Worm (Caenorhabditis elegans) whole organism, L4 larva: ENCODE results near the gene adal-1.

Source experiments
- F37D6.2 ChIP-seq: sonication (generic microtip); optimal IDR thresholded peaks from 2 replicates; lab custom pipeline; 2016; ENCODE audit warnings: mild to moderate bottlenecking, missing genetic modification characterization, missing compliant biosample characterization
- F44E2.7 ChIP-seq: fragments of 200-800 bp; sonication (Bioruptor generic); IDR thresholded peaks from 2 replicates; pipeline ENCODE4 v2.1.2; 2022; ENCODE audit warnings: missing genetic modification characterization, missing compliant biosample characterization
- R02D3.7 ChIP-seq: fragments of 150-350 bp; sonication (generic microtip); optimal IDR thresholded peaks from 3 replicates; lab custom pipeline; 2014; ENCODE audit warnings: missing biosample characterization, missing genetic modification characterization
- T26A8.4 ChIP-seq: fragments of 200-800 bp; sonication (Bioruptor generic); IDR thresholded peaks from 2 replicates; pipeline ENCODE4 v1.3.6; 2022; ENCODE audit warnings: missing genetic modification characterization, missing compliant biosample characterization
- ZK546.5 ChIP-seq, 2 experiments: sonication (generic microtip); optimal IDR thresholded peaks; 2 replicates each; lab custom pipeline; 2017; ENCODE audit warnings: missing biosample characterization in 2 of 2, missing genetic modification characterization in 2 of 2
- ama-1 ChIP-seq: fragments of 150-350 bp; optimal IDR thresholded peaks from 2 replicates; lab custom pipeline; 2014; ENCODE audit warnings: inconsistent platforms, mixed read lengths
- daf-12 ChIP-seq: fragments of 150-350 bp; optimal IDR thresholded peaks from 2 replicates; lab custom pipeline; 2014; ENCODE audit warnings: missing biosample characterization, missing genetic modification reagents, missing genetic modification characterization
- daf-16 ChIP-seq, 3 experiments: sonication (generic microtip); optimal IDR thresholded peaks; 2 replicates each; lab custom pipeline; 2016 to 2017; ENCODE audit warnings: missing genetic modification characterization in 3 of 3, missing genetic modification reagents in 3 of 3, mild to moderate bottlenecking in 2 of 3, missing compliant biosample characterization in 2 of 3, missing biosample characterization in 1 of 3, moderate library complexity in 1 of 3
- dmd-6 ChIP-seq: fragments of 200-800 bp; sonication (Bioruptor generic); IDR thresholded peaks from 2 replicates; pipeline ENCODE4 v1.3.6; 2022; ENCODE audit warnings: missing genetic modification reagents, missing genetic modification characterization, missing compliant biosample characterization
- dpl-1 ChIP-seq: fragments of 150-350 bp; optimal IDR thresholded peaks from 2 replicates; lab custom pipeline; 2014; ENCODE audit warnings: missing biosample characterization, missing genetic modification reagents, missing genetic modification characterization
- dve-1 ChIP-seq: sonication (generic microtip); optimal IDR thresholded peaks from 2 replicates; lab custom pipeline; 2017; ENCODE audit warnings: antibody characterized with exemption, mild to moderate bottlenecking, missing genetic modification characterization, missing compliant biosample characterization; ENCODE audit not compliant: insufficient read depth
- egl-43 ChIP-seq: fragments of 200-800 bp; sonication (Bioruptor generic); IDR thresholded peaks from 2 replicates; pipeline ENCODE4 v1.3.6; 2022; ENCODE audit warnings: missing genetic modification reagents, missing genetic modification characterization, missing compliant biosample characterization
- fos-1 ChIP-seq: fragments of 150-350 bp; optimal IDR thresholded peaks from 2 replicates; lab custom pipeline; 2014; ENCODE audit warnings: missing biosample characterization, missing genetic modification characterization
- hlh-11 ChIP-seq: fragments of 200-800 bp; sonication (Bioruptor generic); optimal IDR thresholded peaks from 2 replicates; lab custom pipeline; 2018; ENCODE audit warnings: mild to moderate bottlenecking, missing genetic modification characterization, missing compliant biosample characterization
- hlh-30 ChIP-seq: sonication (generic microtip); optimal IDR thresholded peaks from 2 replicates; lab custom pipeline; 2017; ENCODE audit warnings: antibody characterized with exemption, mild to moderate bottlenecking, missing genetic modification characterization, missing compliant biosample characterization; ENCODE audit not compliant: insufficient read depth
- jun-1 ChIP-seq: fragments of 150-350 bp; optimal IDR thresholded peaks from 2 replicates; lab custom pipeline; 2014; ENCODE audit warnings: missing biosample characterization, missing genetic modification reagents, missing genetic modification characterization
- lin-1 ChIP-seq: fragments of 200-800 bp; sonication (Bioruptor generic); IDR thresholded peaks from 2 replicates; pipeline ENCODE4 v1.3.6; 2022; ENCODE audit warnings: missing genetic modification reagents, missing genetic modification characterization, missing compliant biosample characterization
- lin-39 ChIP-seq: fragments of 150-350 bp; optimal IDR thresholded peaks from 2 replicates; lab custom pipeline; 2014; ENCODE audit warnings: missing biosample characterization, missing genetic modification reagents, missing genetic modification characterization
- lir-3 ChIP-seq: sonication (generic microtip); optimal IDR thresholded peaks from 2 replicates; lab custom pipeline; 2016; ENCODE audit warnings: mild to moderate bottlenecking, missing genetic modification characterization, missing compliant biosample characterization
- madf-9 ChIP-seq: fragments of 200-800 bp; sonication (Bioruptor generic); conservative IDR thresholded peaks from 2 replicates; pipeline ENCODE4 v1.3.6; 2022; ENCODE audit warnings: missing genetic modification reagents, missing genetic modification characterization, missing compliant biosample characterization
- mdt-29 ChIP-seq: fragments of 200-800 bp; sonication (Bioruptor generic); IDR thresholded peaks from 2 replicates; pipeline ENCODE4 v1.3.6; 2022; ENCODE audit warnings: missing genetic modification reagents, missing genetic modification characterization, missing compliant biosample characterization
- nhr-11 ChIP-seq: fragments of 150-350 bp; optimal IDR thresholded peaks from 2 replicates; lab custom pipeline; 2014; ENCODE audit warnings: missing biosample characterization, missing genetic modification characterization
- nhr-25 ChIP-seq: sonication (generic microtip); optimal IDR thresholded peaks from 2 replicates; lab custom pipeline; 2017; ENCODE audit warnings: missing genetic modification characterization, mild to moderate bottlenecking, missing compliant biosample characterization, antibody characterized with exemption, moderate library complexity, borderline replicate concordance; ENCODE audit not compliant: insufficient read depth
- nhr-28 ChIP-seq: fragments of 150-350 bp; optimal IDR thresholded peaks from 2 replicates; lab custom pipeline; 2014; ENCODE audit warnings: missing biosample characterization, missing genetic modification characterization
- nhr-41 ChIP-seq: fragments of 200-800 bp; sonication (Bioruptor generic); IDR thresholded peaks from 2 replicates; pipeline ENCODE4 v1.3.6; 2022; ENCODE audit warnings: missing genetic modification reagents, missing genetic modification characterization, missing compliant biosample characterization
- nhr-48 ChIP-seq: sonication (generic microtip); optimal IDR thresholded peaks from 2 replicates; lab custom pipeline; 2016; ENCODE audit warnings: mild to moderate bottlenecking, missing genetic modification characterization, missing compliant biosample characterization
- nhr-76 ChIP-seq: fragments of 150-350 bp; optimal IDR thresholded peaks from 2 replicates; lab custom pipeline; 2014; ENCODE audit warnings: missing biosample characterization, missing genetic modification characterization
- php-3 ChIP-seq: fragments of 200-800 bp; sonication (Bioruptor generic); IDR thresholded peaks from 2 replicates; pipeline ENCODE4 v1.3.6; 2022; ENCODE audit warnings: missing genetic modification reagents, missing genetic modification characterization, missing compliant biosample characterization
- pqm-1 ChIP-seq: sonication (generic microtip); optimal IDR thresholded peaks from 2 replicates; lab custom pipeline; 2017; ENCODE audit warnings: missing biosample characterization, missing genetic modification characterization
- rbr-2 ChIP-seq: sonication (generic microtip); optimal IDR thresholded peaks from 2 replicates; lab custom pipeline; 2016; ENCODE audit warnings: missing genotype, missing genetic modification characterization, missing compliant biosample characterization
- snpc-4 ChIP-seq: fragments of 150-350 bp; optimal IDR thresholded peaks from 2 replicates; lab custom pipeline; 2014; ENCODE audit warnings: missing biosample characterization, missing genetic modification characterization
- unc-130 ChIP-seq: sonication (generic microtip); optimal IDR thresholded peaks from 2 replicates; lab custom pipeline; 2016; ENCODE audit warnings: missing genetic modification reagents, missing genetic modification characterization, missing compliant biosample characterization
- unc-62 ChIP-seq, 3 experiments: fragments of 150-350 bp in 1 of 3; sonication (generic microtip); optimal IDR thresholded peaks in 2 of 3; peaks in 1 of 3; 1 replicate in 1 of 3; 2 replicates in 2 of 3; lab custom pipeline; 2014 to 2017; ENCODE audit warnings: missing biosample characterization in 3 of 3, missing genetic modification characterization in 3 of 3, missing genetic modification reagents in 3 of 3, missing genotype in 1 of 3
- zag-1 ChIP-seq: fragments of 150-350 bp; optimal IDR thresholded peaks from 2 replicates; lab custom pipeline; 2014; ENCODE audit warnings: missing biosample characterization, missing genetic modification characterization
- zfp-3 ChIP-seq: fragments of 200-800 bp; sonication (Bioruptor generic); conservative IDR thresholded peaks from 2 replicates; pipeline ENCODE4 v1.3.6; 2022; ENCODE audit warnings: missing genetic modification reagents, missing genetic modification characterization, missing compliant biosample characterization
- zip-11 ChIP-seq: fragments of 200-800 bp; sonication (Bioruptor generic); IDR thresholded peaks from 2 replicates; pipeline ENCODE4 v1.3.6; 2022; ENCODE audit warnings: missing genetic modification characterization, missing compliant biosample characterization

The adal-1 gene

DNA sequence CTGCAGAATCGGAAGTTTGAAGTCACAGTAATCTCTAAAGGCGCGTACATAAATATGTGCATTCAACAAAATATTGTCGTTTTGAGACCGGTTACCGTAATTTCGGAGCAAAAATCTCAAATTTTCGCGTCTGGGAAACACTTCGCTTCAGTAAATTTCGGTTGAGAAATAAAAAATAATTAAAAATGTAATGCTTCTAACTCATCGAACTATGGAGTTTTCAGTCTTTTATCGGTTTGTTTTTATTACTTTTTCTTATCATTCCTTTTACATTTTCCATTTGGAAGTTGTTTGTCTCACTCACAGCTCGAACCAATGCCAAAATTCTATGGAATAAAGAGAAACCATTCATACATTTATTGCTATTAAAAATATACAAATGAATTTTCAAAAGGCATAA is 5.2 kb downstream of the adal-1 start (continued):
- TF ChIP-seq F37D6.2 (tag; lab: Kevin White, UChicago), result no peak
- TF ChIP-seq zag-1 (tag; lab: Kevin White, UChicago), result no peak

DNA sequence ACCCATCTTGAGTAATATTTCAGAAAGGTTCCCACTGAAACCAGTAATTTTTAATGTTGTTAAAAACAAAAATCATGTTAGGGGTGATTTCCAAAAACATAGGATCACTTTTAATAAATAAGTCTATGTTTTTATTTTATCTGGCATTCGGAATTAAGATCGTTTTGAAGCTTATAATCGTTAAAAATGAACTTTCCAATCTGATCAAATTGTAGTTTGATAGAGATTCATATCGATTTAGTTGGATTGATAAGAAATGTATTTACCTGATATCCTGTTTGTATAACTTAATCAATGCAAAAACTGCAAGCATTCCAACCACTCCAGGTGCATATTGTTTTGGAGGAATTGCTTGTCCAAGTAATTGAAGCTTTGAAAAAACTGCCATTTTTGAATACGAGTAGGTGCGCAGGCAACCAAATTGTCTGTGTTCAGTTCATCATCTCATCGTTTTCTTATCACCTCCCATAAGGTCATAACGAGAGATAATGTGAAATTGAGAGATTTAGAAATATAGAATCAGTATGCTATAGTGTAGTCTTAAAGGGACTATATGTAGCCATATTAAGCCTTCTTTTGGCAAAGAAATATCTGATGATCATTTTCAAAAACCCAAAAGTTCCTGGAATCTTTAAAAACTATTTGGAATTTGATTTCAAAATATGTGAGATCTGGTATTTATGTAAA is 6.0 kb downstream of the adal-1 start, which contains the start of gene pmp-2:
Gene pmp-2, minus strand, starts transcription at position 487 of the 687 bp plus-strand sequence.
- TF ChIP-seq daf-16 (GFP tag; optimal IDR thresholded peaks at IDR 0.05; lab: Kevin White, UChicago) (no peak), daf-16 (tag; optimal IDR thresholded peaks at IDR 0.05; lab: Kevin White, UChicago) (peak; percentile 23), snpc-4 (no peak), R02D3.7 (tag; lab: Kevin White, UChicago) (no peak), jun-1 (tag; lab: Kevin White, UChicago) (no peak), nhr-48 (tag; lab: Kevin White, UChicago) (no peak), dmd-6 (GFP tag; lab: Robert Waterston, UW) (0 out of 2 replicates have a peak, but pooled peaks have one; percentile 14), zip-11 (GFP tag; lab: Robert Waterston, UW) (no peak), nhr-28 (tag; lab: Kevin White, UChicago) (peak; percentile 75), php-3 (GFP tag; lab: Robert Waterston, UW) (no peak), pqm-1 (tag; lab: Kevin White, UChicago) (peak; percentile 29), dpl-1 (GFP tag; lab: Kevin White, UChicago) (no peak), unc-62 (GFP tag; optimal IDR thresholded peaks at IDR 0.05 in 1 of 2; lab: Kevin White, UChicago) (no peak), unc-62 (tag; optimal IDR thresholded peaks at IDR 0.05; lab: Kevin White, UChicago) (no peak), rbr-2 (tag; lab: Kevin White, UChicago) (no peak), lir-3 (tag; lab: Kevin White, UChicago) (no peak), fos-1 (tag; lab: Kevin White, UChicago) (no peak), madf-9 (GFP tag; lab: Robert Waterston, UW) (no peak), hlh-30 (no peak), nhr-41 (GFP tag; lab: Robert Waterston, UW) (0 out of 2 replicates have a peak, but pooled peaks have one; percentile 21), unc-130 (GFP tag; lab: Kevin White, UChicago) (no peak), egl-43 (GFP tag; lab: Robert Waterston, UW) (no peak), nhr-76 (tag; lab: Kevin White, UChicago) (no peak), hlh-11 (tag; lab: Kevin White, UChicago) (peak; percentile 1), ZK546.5 (tag; optimal IDR thresholded peaks at IDR 0.05; lab: Kevin White, UChicago) (no peak), nhr-11 (tag; lab: Kevin White, UChicago) (no peak), lin-1 (no peak), lin-39 (tag; lab: Kevin White, UChicago) (no peak), zfp-3 (GFP tag; lab: Robert Waterston, UW) (no peak), nhr-25 (tag; lab: Kevin White, UChicago) (no peak), mdt-29 (no peak)
- TF ChIP-seq, all 104 proteins: peak for 6

DNA sequence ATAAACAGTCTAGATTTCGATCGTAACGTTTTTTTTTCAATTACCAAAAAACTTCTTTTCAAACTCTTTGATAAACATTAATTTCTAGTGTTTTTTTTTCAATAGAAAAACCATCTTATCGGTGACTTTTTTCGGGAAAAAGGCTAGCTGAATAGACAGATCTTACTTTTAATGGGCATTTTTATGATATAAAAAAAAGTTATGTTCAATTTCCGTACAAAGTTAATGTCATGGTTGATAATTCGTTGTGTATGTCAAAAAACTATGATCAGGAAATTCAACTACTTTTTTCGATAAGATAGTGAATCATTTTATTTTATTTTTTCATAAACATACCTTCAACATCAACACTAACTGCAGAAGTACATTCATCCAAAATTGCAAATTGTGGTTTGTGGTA is 8.9 kb downstream of the adal-1 start:
- no peak for TF ChIP-seq F44E2.7 (GFP tag; lab: Robert Waterston, UW)
- TF ChIP-seq pqm-1 (tag; lab: Kevin White, UChicago), result peak; percentile 29
- TF ChIP-seq daf-12, result no peak
- TF ChIP-seq php-3 (GFP tag; lab: Robert Waterston, UW), result peak; percentile 84
- no peak for TF ChIP-seq fos-1 (tag; lab: Kevin White, UChicago)
- TF ChIP-seq lir-3 (tag; lab: Kevin White, UChicago), result no peak
- peak; percentile 37 for TF ChIP-seq dve-1 (tag; lab: Kevin White, UChicago)
- TF ChIP-seq T26A8.4 (GFP tag; lab: Robert Waterston, UW), result no peak
- TF ChIP-seq rbr-2 (tag; lab: Kevin White, UChicago), result no peak
- TF ChIP-seq ama-1 (lab: Kevin White, UChicago), result no peak
- no peak for TF ChIP-seq daf-16 (GFP tag; optimal IDR thresholded peaks at IDR 0.05; lab: Kevin White, UChicago)
- peak; percentile 58 for TF ChIP-seq daf-16 (tag; optimal IDR thresholded peaks at IDR 0.05; lab: Kevin White, UChicago)
